Worm (Caenorhabditis elegans): ENCODE data around the gene C25G4.8.
"Not testable (repeated sequence)": the region's sequence is repeated elsewhere in the genome, so short reads cannot be mapped to it uniquely, and the experiment has no call there.

- TF ChIP-seq C08G9.2 (tag; optimal IDR thresholded peaks at IDR 0.05); pag-3 (tag; optimal IDR thresholded peaks at IDR 0.05; ENCODE audit: borderline replicate concordance); unc-86 (tag; optimal IDR thresholded peaks at IDR 0.05); ceh-6 (GFP tag; optimal IDR thresholded peaks at IDR 0.05); rnt-1 (tag; optimal IDR thresholded peaks at IDR 0.05); unc-3 (GFP tag; conservative IDR thresholded peaks at IDR 0.05); unc-3 (tag; optimal IDR thresholded peaks at IDR 0.05): not testable (repeated sequence)
Observed at ce11 chrIV:12478711-12479110, 15.4 kb upstream of the C25G4.8 start, which contains the start of gene igdb-1.
